Fruit fly (Drosophila melanogaster) whole organism, prepupa: ENCODE measurements around the gene CG6295.

ENCODE experiments used
- Blimp-1 ChIP-seq: fragments of 200-800 bp; sonication (Bioruptor generic); optimal IDR thresholded peaks from 3 replicates; lab custom pipeline; 2017; ENCODE audit warnings: missing biosample characterization, missing genetic modification characterization, mild to moderate bottlenecking, moderate library complexity, missing genetic modification reagents
- CG10631 ChIP-seq: fragments of 200-800 bp; sonication (Bioruptor generic); optimal IDR thresholded peaks from 2 replicates; lab custom pipeline; 2016; ENCODE audit warnings: missing biosample characterization, missing genetic modification characterization
- CG10669 ChIP-seq: fragments of 200-800 bp; sonication (Bioruptor generic); optimal IDR thresholded peaks from 3 replicates; lab custom pipeline; 2018; ENCODE audit warnings: missing biosample characterization, mild to moderate bottlenecking, missing genetic modification characterization, moderate library complexity
- CG11294 ChIP-seq: fragments of 200-800 bp; sonication (Bioruptor generic); IDR thresholded peaks from 2 replicates; pipeline ENCODE4 v1.3.6; 2022; ENCODE audit warnings: missing biosample characterization, missing genetic modification characterization
- CG11762 ChIP-seq: fragments of 200-800 bp; sonication (Bioruptor generic); optimal IDR thresholded peaks from 3 replicates; lab custom pipeline; 2016; ENCODE audit warnings: missing biosample characterization, missing genetic modification characterization; ENCODE audit not compliant: insufficient read depth
- CG11902 ChIP-seq: fragments of 200-800 bp; sonication (Bioruptor generic); optimal IDR thresholded peaks from 3 replicates; lab custom pipeline; 2016; ENCODE audit warnings: missing biosample characterization, missing genetic modification characterization
- CG15336 ChIP-seq: fragments of 200-800 bp; sonication (Bioruptor generic); IDR thresholded peaks from 2 replicates; pipeline ENCODE4 v1.3.6; 2022; ENCODE audit warnings: missing biosample characterization, missing genetic modification characterization
- CG1621 ChIP-seq: fragments of 200-800 bp; sonication (Bioruptor generic); optimal IDR thresholded peaks from 3 replicates; lab custom pipeline; 2018; ENCODE audit warnings: missing biosample characterization, mild to moderate bottlenecking, missing genetic modification characterization
- CG16779 ChIP-seq: fragments of 200-800 bp; sonication (Bioruptor generic); optimal IDR thresholded peaks from 3 replicates; lab custom pipeline; 2017; ENCODE audit warnings: missing biosample characterization, mild to moderate bottlenecking, missing genetic modification characterization
- CG31627 ChIP-seq: fragments of 200-800 bp; sonication (Bioruptor generic); optimal IDR thresholded peaks from 3 replicates; lab custom pipeline; 2016; ENCODE audit warnings: missing biosample characterization, missing genetic modification characterization
- CG34406 ChIP-seq: fragments of 200-800 bp; sonication (Bioruptor generic); optimal IDR thresholded peaks from 3 replicates; lab custom pipeline; 2016; ENCODE audit warnings: missing biosample characterization, missing genetic modification characterization
- CG3919 ChIP-seq: fragments of 200-800 bp; sonication (Bioruptor generic); optimal IDR thresholded peaks from 3 replicates; lab custom pipeline; 2016; ENCODE audit warnings: missing biosample characterization, missing genetic modification characterization
- CG4318 ChIP-seq: fragments of 200-800 bp; sonication (Bioruptor generic); optimal IDR thresholded peaks from 3 replicates; lab custom pipeline; 2017; ENCODE audit warnings: missing biosample characterization, mild to moderate bottlenecking, missing genetic modification characterization
- CG6163 ChIP-seq: fragments of 200-800 bp; sonication (Bioruptor generic); IDR thresholded peaks from 3 replicates; pipeline ENCODE4 v1.3.6; 2022; ENCODE audit warnings: missing biosample characterization, missing genetic modification characterization
- CG6276 ChIP-seq: fragments of 200-800 bp; sonication (Bioruptor generic); optimal IDR thresholded peaks from 2 replicates; lab custom pipeline; 2017; ENCODE audit warnings: missing biosample characterization, mild to moderate bottlenecking, missing genetic modification characterization
- CG6808 ChIP-seq: fragments of 200-800 bp; sonication (Bioruptor generic); optimal IDR thresholded peaks from 3 replicates; lab custom pipeline; 2017; ENCODE audit warnings: missing biosample characterization, missing genetic modification characterization, mild to moderate bottlenecking, moderate library complexity, missing genetic modification reagents
- CG7368 ChIP-seq: fragments of 200-800 bp; sonication (Bioruptor generic); optimal IDR thresholded peaks from 3 replicates; lab custom pipeline; 2016; ENCODE audit warnings: missing biosample characterization, missing genetic modification characterization
- CG8119 ChIP-seq: fragments of 200-800 bp; sonication (Bioruptor generic); IDR thresholded peaks from 3 replicates; pipeline ENCODE4 v1.3.6; 2022; ENCODE audit warnings: missing biosample characterization, missing genetic modification characterization
- CG8319 ChIP-seq: fragments of 200-800 bp; sonication (Bioruptor generic); optimal IDR thresholded peaks from 3 replicates; lab custom pipeline; 2016; ENCODE audit warnings: missing biosample characterization, missing genetic modification characterization
- CG8632 ChIP-seq: fragments of 200-800 bp; sonication (Bioruptor generic); optimal IDR thresholded peaks from 3 replicates; lab custom pipeline; 2016; ENCODE audit warnings: missing biosample characterization, missing genetic modification characterization
- Eip78C ChIP-seq: fragments of 200-800 bp; sonication (Bioruptor generic); peaks from one replicate; lab custom pipeline; 2016; ENCODE audit warnings: missing biosample characterization, missing genetic modification characterization
- Eip93F ChIP-seq: fragments of 200-800 bp; sonication (Bioruptor generic); optimal IDR thresholded peaks from 2 replicates; lab custom pipeline; 2016; ENCODE audit warnings: missing biosample characterization, mild to moderate bottlenecking, missing genetic modification characterization
- Ets21C ChIP-seq: fragments of 200-800 bp; sonication (Bioruptor generic); optimal IDR thresholded peaks from 3 replicates; lab custom pipeline; 2016; ENCODE audit warnings: missing biosample characterization, missing genetic modification characterization
- Hr4 ChIP-seq: fragments of 200-800 bp; sonication (Bioruptor generic); optimal IDR thresholded peaks from 3 replicates; lab custom pipeline; 2016; ENCODE audit warnings: missing biosample characterization, missing genetic modification characterization
- Met ChIP-seq: fragments of 200-800 bp; sonication (Bioruptor generic); optimal IDR thresholded peaks from 3 replicates; lab custom pipeline; 2016; ENCODE audit warnings: missing biosample characterization, missing genetic modification characterization
- OdsH ChIP-seq: fragments of 200-800 bp; sonication (Bioruptor generic); optimal IDR thresholded peaks from 3 replicates; lab custom pipeline; 2016; ENCODE audit warnings: missing biosample characterization, missing genetic modification characterization
- Sox102F ChIP-seq: fragments of 200-800 bp; sonication (Bioruptor generic); optimal IDR thresholded peaks from 2 replicates; lab custom pipeline; 2016; ENCODE audit warnings: missing biosample characterization, mild to moderate bottlenecking, missing genetic modification characterization
- Sox14 ChIP-seq: fragments of 200-800 bp; sonication (Bioruptor generic); optimal IDR thresholded peaks from 3 replicates; lab custom pipeline; 2016; ENCODE audit warnings: missing biosample characterization, missing genetic modification characterization
- Sox15 ChIP-seq: fragments of 200-800 bp; sonication (Bioruptor generic); optimal IDR thresholded peaks from 3 replicates; lab custom pipeline; 2016; ENCODE audit warnings: missing biosample characterization, missing genetic modification characterization
- esn ChIP-seq: fragments of 200-800 bp; sonication (Bioruptor generic); optimal IDR thresholded peaks from 2 replicates; lab custom pipeline; 2016; ENCODE audit warnings: missing biosample characterization, mild to moderate bottlenecking, missing genetic modification characterization, moderate library complexity
- fd85E ChIP-seq: fragments of 200-800 bp; sonication (Bioruptor generic); optimal IDR thresholded peaks from 3 replicates; lab custom pipeline; 2016; ENCODE audit warnings: missing biosample characterization, missing genetic modification characterization
- fkh ChIP-seq: fragments of 200-800 bp; sonication (Bioruptor generic); optimal IDR thresholded peaks from 3 replicates; lab custom pipeline; 2017; ENCODE audit warnings: missing biosample characterization, mild to moderate bottlenecking, missing genetic modification characterization, moderate library complexity
- net ChIP-seq: fragments of 200-800 bp; sonication (Bioruptor generic); optimal IDR thresholded peaks from 3 replicates; lab custom pipeline; 2016; ENCODE audit warnings: missing biosample characterization, missing genetic modification characterization
- pdm3 ChIP-seq: fragments of 200-800 bp; sonication (Bioruptor generic); optimal IDR thresholded peaks from 3 replicates; lab custom pipeline; 2016; ENCODE audit warnings: missing biosample characterization, missing genetic modification characterization
- ss ChIP-seq, 2 experiments: fragments of 200-800 bp; sonication (Bioruptor generic); optimal IDR thresholded peaks; 2 replicates in 1 of 2; 3 replicates in 1 of 2; lab custom pipeline; 2017 to 2018; ENCODE audit warnings: mild to moderate bottlenecking in 2 of 2, missing biosample characterization in 2 of 2, missing genetic modification characterization in 2 of 2, moderate library complexity in 1 of 2
- svp ChIP-seq: fragments of 200-800 bp; sonication (Bioruptor generic); peaks from one replicate; lab custom pipeline; 2016; ENCODE audit warnings: missing biosample characterization, missing genetic modification characterization
- topi ChIP-seq: fragments of 200-800 bp; sonication (Bioruptor generic); optimal IDR thresholded peaks from 3 replicates; lab custom pipeline; 2016; ENCODE audit warnings: missing biosample characterization, missing genetic modification characterization
- vri ChIP-seq: fragments of 200-800 bp; sonication (Bioruptor generic); optimal IDR thresholded peaks from 3 replicates; lab custom pipeline; 2016; ENCODE audit warnings: missing biosample characterization, mild to moderate bottlenecking, missing genetic modification characterization

Gene CG6295

dm6 chr3R:26980282-26980691 lies 26.6 kb downstream of the CG6295 start (continued):
- no peak for TF ChIP-seq CG10631
- TF ChIP-seq CG31627 (GFP tag; lab: Kevin White, UChicago): no peak
- no peak for TF ChIP-seq CG11762 (GFP tag; lab: Kevin White, UChicago)
- no peak for TF ChIP-seq CG3919 (GFP tag; lab: Kevin White, UChicago)
- no peak for TF ChIP-seq CG6808 (GFP tag; lab: Kevin White, UChicago)
- TF ChIP-seq CG4318: no peak
- TF ChIP-seq Hr4: no peak

- TF ChIP-seq OdsH (GFP tag; lab: Kevin White, UChicago) (no peak), CG4318 (no peak), fkh (GFP tag; lab: Kevin White, UChicago) (no peak), ss (GFP tag; optimal IDR thresholded peaks at IDR 0.05; lab: Kevin White, UChicago) (no peak), Ets21C (no peak), CG6276 (GFP tag; lab: Kevin White, UChicago) (no peak), fd85E (no peak), CG10669 (GFP tag; lab: Kevin White, UChicago) (no peak), CG7368 (GFP tag; lab: Kevin White, UChicago) (no peak), Eip93F (GFP tag; lab: Kevin White, UChicago) (no peak), Sox14 (no peak), Sox102F (GFP tag; lab: Kevin White, UChicago) (no peak), Blimp-1 (GFP tag; lab: Kevin White, UChicago) (no peak), CG31627 (GFP tag; lab: Kevin White, UChicago) (no peak), svp (GFP tag; lab: Kevin White, UChicago) (no peak), CG6808 (GFP tag; lab: Kevin White, UChicago) (no peak), CG11294 (GFP tag; lab: Robert Waterston, UW) (no peak), net (no peak)
- TF ChIP-seq, all 60 proteins: peak for 0
Observed at dm6 chr3R:26978241-26978640, 28.6 kb downstream of the CG6295 start, which contains the start of the genes CG14253 and CG46313. TSS of gene CG14253 (plus strand) at chr3R:26978541. TSS of gene CG46313 (plus strand) at chr3R:26978541.

- TF ChIP-seq CG10631: no peak
- no peak for TF ChIP-seq CG15336
- TF ChIP-seq svp (GFP tag; lab: Kevin White, UChicago): no peak
- TF ChIP-seq CG1621: no peak
- TF ChIP-seq CG31627 (GFP tag; lab: Kevin White, UChicago): no peak
- TF ChIP-seq Sox15: no peak
- no peak for TF ChIP-seq CG7368 (GFP tag; lab: Kevin White, UChicago)
- no peak for TF ChIP-seq pdm3 (GFP tag; lab: Kevin White, UChicago)
- no peak for TF ChIP-seq CG16779 (tag; lab: Kevin White, UChicago)
- no peak for TF ChIP-seq CG6163 (GFP tag; lab: Robert Waterston, UW)
- no peak for TF ChIP-seq topi (GFP tag; lab: Kevin White, UChicago)
- TF ChIP-seq CG11762 (GFP tag; lab: Kevin White, UChicago): no peak
Observed at dm6 chr3R:26969743-26970142, 37.1 kb downstream of the CG6295 start.

dm6 chr3R:26968823-26969638 lies 37.8 kb downstream of the CG6295 start:
- TF ChIP-seq CG10631: peak; percentile 27
- peak; percentile 28 for TF ChIP-seq svp (GFP tag; lab: Kevin White, UChicago)
- peak; percentile 1 for TF ChIP-seq CG34406
- TF ChIP-seq Eip78C (GFP tag; lab: Kevin White, UChicago): peak; percentile 83
- peak; percentile 36 for TF ChIP-seq vri (GFP tag; lab: Kevin White, UChicago)
- TF ChIP-seq CG8632 (GFP tag; lab: Kevin White, UChicago): peak; percentile 28
- no peak for TF ChIP-seq Met (GFP tag; lab: Kevin White, UChicago)
- TF ChIP-seq CG11902: no peak
- TF ChIP-seq fkh (GFP tag; lab: Kevin White, UChicago): peak; percentile 38
- peak; percentile 37 for TF ChIP-seq esn (GFP tag; lab: Kevin White, UChicago)
- TF ChIP-seq CG11762 (GFP tag; lab: Kevin White, UChicago): no peak
- TF ChIP-seq CG15336: peak; percentile 61; the same call in 1 of the 2 replicates
- TF ChIP-seq CG6276 (GFP tag; lab: Kevin White, UChicago): peak; percentile 30
- peak; percentile 65; the same call in 2 of the 3 replicates for TF ChIP-seq CG6163 (GFP tag; lab: Robert Waterston, UW)
- TF ChIP-seq CG10669 (GFP tag; lab: Kevin White, UChicago): no peak
- no peak for TF ChIP-seq CG6808 (GFP tag; lab: Kevin White, UChicago)
- TF ChIP-seq CG8119 (GFP tag; lab: Robert Waterston, UW): peak; percentile 75
- peak; percentile 3 for TF ChIP-seq CG8319 (GFP tag; lab: Kevin White, UChicago)
- TF ChIP-seq ss (GFP tag; optimal IDR thresholded peaks at IDR 0.05; lab: Kevin White, UChicago): peak in 1 of 2 experiments; percentile 10
